Fruit fly (Drosophila melanogaster) whole organism, wandering third instar larva: ENCODE measurements around the gene lilli.

Experiments used
- Abd-B ChIP-seq: fragments of >200 bp; optimal IDR thresholded peaks from 2 replicates; lab custom pipeline; 2017; ENCODE audit warnings: missing biosample characterization, missing genetic modification characterization
- CrebA ChIP-seq: fragments of 200-800 bp; sonication (Bioruptor generic); optimal IDR thresholded peaks from 2 replicates; lab custom pipeline; 2016; ENCODE audit warnings: missing biosample characterization, mild to moderate bottlenecking, missing genetic modification characterization, borderline replicate concordance
- Dfd ChIP-seq: fragments of >200 bp; optimal IDR thresholded peaks from 2 replicates; lab custom pipeline; 2017; ENCODE audit warnings: missing biosample characterization, missing genetic modification characterization
- Hr83 ChIP-seq: fragments of 200-300 bp; sonication (Bioruptor generic); optimal IDR thresholded peaks from 2 replicates; lab custom pipeline; 2016; ENCODE audit warnings: missing biosample characterization, mild to moderate bottlenecking, missing genetic modification characterization, moderate library complexity; ENCODE audit not compliant: poor library complexity, severe bottlenecking
- Vsx2 ChIP-seq: fragments of 200-300, 225-300 bp; sonication (Bioruptor generic); optimal IDR thresholded peaks from 2 replicates; lab custom pipeline; 2018; ENCODE audit warnings: missing biosample characterization, missing genetic modification characterization; ENCODE audit not compliant: partially characterized antibody
- br ChIP-seq: fragments of 200-800 bp; sonication (Bioruptor generic); optimal IDR thresholded peaks from 2 replicates; lab custom pipeline; 2016; ENCODE audit warnings: missing biosample characterization, missing genetic modification characterization
- brk ChIP-seq: fragments of 200-800 bp; sonication (Bioruptor generic); optimal IDR thresholded peaks from 2 replicates; lab custom pipeline; 2016; ENCODE audit warnings: missing biosample characterization, mild to moderate bottlenecking, missing genetic modification characterization
- dsf ChIP-seq: sonication (Bioruptor generic); optimal IDR thresholded peaks from 2 replicates; lab custom pipeline; 2016; ENCODE audit warnings: missing biosample characterization, missing genetic modification characterization, borderline replicate concordance
- fru ChIP-seq: fragments of 200-800 bp; sonication (Bioruptor generic); optimal IDR thresholded peaks from 3 replicates; lab custom pipeline; 2016; ENCODE audit warnings: missing biosample characterization, mild to moderate bottlenecking, missing genetic modification characterization
- lola ChIP-seq: fragments of >200 bp; optimal IDR thresholded peaks from 2 replicates; lab custom pipeline; 2017; ENCODE audit warnings: missing biosample characterization, missing genetic modification characterization
- pan ChIP-seq: fragments of >200 bp; optimal IDR thresholded peaks from 2 replicates; lab custom pipeline; 2017
- sage ChIP-seq: fragments of 200-800 bp; sonication (Bioruptor generic); optimal IDR thresholded peaks from 2 replicates; lab custom pipeline; 2016; ENCODE audit warnings: missing biosample characterization, mild to moderate bottlenecking, missing genetic modification characterization
- tai ChIP-seq: sonication (Bioruptor generic); optimal IDR thresholded peaks from 2 replicates; lab custom pipeline; 2016; ENCODE audit warnings: missing biosample characterization, missing genetic modification characterization
- usp ChIP-seq: fragments of >200 bp; optimal IDR thresholded peaks from 2 replicates; lab custom pipeline; 2017; ENCODE audit warnings: missing biosample characterization, missing genetic modification characterization

DNA sequence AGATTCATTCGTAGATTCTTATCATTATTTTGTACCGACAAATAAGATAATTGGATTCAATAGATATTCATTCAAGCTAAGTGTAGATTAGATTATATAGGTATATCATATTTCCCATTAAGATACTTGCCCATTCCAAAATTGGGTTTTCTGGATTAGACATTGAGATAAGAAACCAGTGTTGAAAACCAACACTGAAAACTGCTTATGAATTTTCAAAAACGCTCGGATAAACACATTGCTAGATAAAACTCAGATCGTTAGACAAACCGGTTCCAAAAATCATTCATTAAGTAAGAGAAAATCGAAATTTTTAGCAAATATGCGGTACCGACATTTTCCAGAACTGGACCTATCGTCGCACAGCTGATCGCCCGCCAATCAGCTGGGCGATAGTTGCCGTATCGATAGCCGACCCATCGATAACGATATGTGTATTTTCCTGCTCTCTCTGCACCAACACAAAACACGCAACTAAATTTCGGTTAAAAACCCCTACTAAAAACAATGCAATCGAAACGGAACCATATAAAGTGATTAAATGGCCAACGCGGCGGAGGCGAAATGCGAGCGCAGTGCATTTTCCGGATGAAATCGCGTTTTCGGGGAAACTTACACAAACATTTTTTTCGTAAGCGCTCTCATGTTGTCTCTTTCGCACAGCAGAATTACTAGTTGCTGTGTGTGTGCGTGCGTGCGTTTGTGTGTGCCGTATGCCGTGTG lies at the start of gene lilli, which contains the start of gene NTPase:
- TF ChIP-seq sage (GFP tag; lab: Kevin White, UChicago) = no peak
- peak; percentile 45 for TF ChIP-seq Abd-B
- no peak for TF ChIP-seq Dfd
- TF ChIP-seq pan (lab: Kevin White, UChicago) = no peak
- TF ChIP-seq CrebA (GFP tag; lab: Kevin White, UChicago) = no peak
- TF ChIP-seq dsf (GFP tag; lab: Kevin White, UChicago) = peak; percentile 58
- peak; percentile 11 for TF ChIP-seq brk
- no peak for TF ChIP-seq usp (GFP tag; lab: Kevin White, UChicago)
- TF ChIP-seq fru (GFP tag; lab: Kevin White, UChicago) = peak; percentile 94
- peak; percentile 16 for TF ChIP-seq lola (GFP tag; lab: Kevin White, UChicago)
- no peak for TF ChIP-seq Vsx2 (GFP tag; lab: Kevin White, UChicago)
- TF ChIP-seq tai (GFP tag; lab: Kevin White, UChicago) = no peak
- TF ChIP-seq br (GFP tag; lab: Kevin White, UChicago) = peak; percentile 48
- TF ChIP-seq Hr83 (GFP tag; lab: Kevin White, UChicago) = peak; percentile 75
